Worm (Caenorhabditis elegans) whole organism, early embryonic: Measurements from ENCODE around the gene F37A8.5.

Experiments used
- B0310.2 ChIP-seq: sonication (generic microtip); optimal IDR thresholded peaks from 2 replicates; lab custom pipeline; 2016; ENCODE audit warnings: mild to moderate bottlenecking, missing genetic modification characterization, missing compliant biosample characterization
- F13C5.2 ChIP-seq: sonication (generic microtip); optimal IDR thresholded peaks from 2 replicates; lab custom pipeline; 2017; ENCODE audit warnings: mild to moderate bottlenecking, missing genetic modification characterization, inconsistent platforms, missing compliant biosample characterization
- aly-1 ChIP-seq: sonication (generic microtip); optimal IDR thresholded peaks from 2 replicates; lab custom pipeline; 2016; ENCODE audit warnings: missing genetic modification characterization, missing compliant biosample characterization
- ama-1 ChIP-seq: fragments of 150-350 bp; optimal IDR thresholded peaks from 2 replicates; lab custom pipeline; 2014
- ceh-13 ChIP-seq: fragments of 200-800 bp; sonication (Bioruptor generic); optimal IDR thresholded peaks from 2 replicates; lab custom pipeline; 2018; ENCODE audit warnings: mild to moderate bottlenecking, missing genetic modification characterization, missing compliant biosample characterization
- ceh-36 ChIP-seq: sonication (generic microtip); optimal IDR thresholded peaks from 2 replicates; lab custom pipeline; 2016; ENCODE audit warnings: missing genetic modification characterization, inconsistent platforms, missing compliant biosample characterization
- ets-7 ChIP-seq: sonication (generic microtip); optimal IDR thresholded peaks from 2 replicates; lab custom pipeline; 2016; ENCODE audit warnings: missing genotype, missing genetic modification characterization, missing compliant biosample characterization
- flt-1 ChIP-seq: fragments of 200-800 bp; sonication (Bioruptor generic); IDR thresholded peaks from 2 replicates; pipeline ENCODE4 v1.3.6; 2022; ENCODE audit warnings: missing genetic modification characterization, missing compliant biosample characterization
- hmbx-1 ChIP-seq: sonication (generic microtip); optimal IDR thresholded peaks from 2 replicates; lab custom pipeline; 2016; ENCODE audit warnings: mild to moderate bottlenecking, missing genetic modification characterization, missing compliant biosample characterization
- hmg-4 ChIP-seq: fragments of 200-800 bp; sonication (Bioruptor generic); optimal IDR thresholded peaks from 2 replicates; lab custom pipeline; 2018; ENCODE audit warnings: mild to moderate bottlenecking, missing genetic modification characterization, missing compliant biosample characterization
- hnd-1 ChIP-seq: sonication (generic microtip); optimal IDR thresholded peaks from 2 replicates; lab custom pipeline; 2016; ENCODE audit warnings: missing genetic modification characterization, missing compliant biosample characterization
- pes-1 ChIP-seq: fragments of 200-800 bp; sonication (Bioruptor generic); IDR thresholded peaks from 2 replicates; pipeline ENCODE4 v1.3.6; 2022; ENCODE audit warnings: missing genetic modification reagents, missing genetic modification characterization, missing compliant biosample characterization
- scrt-1 ChIP-seq: fragments of 200-800 bp; sonication (Bioruptor generic); IDR thresholded peaks from 2 replicates; pipeline ENCODE4 v1.3.6; 2022; ENCODE audit warnings: missing genetic modification characterization, missing compliant biosample characterization
- sea-1 ChIP-seq: fragments of 200-800 bp; sonication (Bioruptor generic); conservative IDR thresholded peaks from 2 replicates; pipeline ENCODE4 v1.3.6; 2022; ENCODE audit warnings: missing genetic modification characterization, missing compliant biosample characterization
- tbx-11 ChIP-seq: fragments of 200-800 bp; sonication (Bioruptor generic); IDR thresholded peaks from 2 replicates; pipeline ENCODE4 v1.3.6; 2022; ENCODE audit warnings: missing genetic modification characterization, missing compliant biosample characterization
- tbx-37 ChIP-seq: fragments of 200-800 bp; sonication (Bioruptor generic); conservative IDR thresholded peaks from 2 replicates; pipeline ENCODE4 v1.3.6; 2022; ENCODE audit warnings: missing genetic modification reagents, missing genetic modification characterization, missing compliant biosample characterization
- tra-4 ChIP-seq: sonication (generic microtip); optimal IDR thresholded peaks from 2 replicates; lab custom pipeline; 2017; ENCODE audit warnings: missing genetic modification characterization, missing compliant biosample characterization

Gene F37A8.5

ce11 chrIII:3952058-3952457 lies 4.4 kb upstream of the F37A8.5 start:
- TF ChIP-seq ceh-13 (GFP tag; lab: Kevin White, UChicago) (no peak), sea-1 (GFP tag; lab: Robert Waterston, UW) (no peak), flt-1 (GFP tag; lab: Robert Waterston, UW) (no peak), ceh-36 (no peak)

ce11 chrIII:3953235-3953634 lies 3.2 kb upstream of the F37A8.5 start:
- TF ChIP-seq ceh-36 (no peak), tbx-37 (GFP tag; lab: Robert Waterston, UW) (no peak), tbx-11 (GFP tag; lab: Robert Waterston, UW) (no peak), hnd-1 (no peak), pes-1 (no peak), ama-1 (no peak), sea-1 (GFP tag; lab: Robert Waterston, UW) (no peak), tra-4 (tag; lab: Kevin White, UChicago) (no peak), F13C5.2 (tag; lab: Kevin White, UChicago) (no peak), flt-1 (GFP tag; lab: Robert Waterston, UW) (no peak), ets-7 (tag; lab: Kevin White, UChicago) (no peak), hmg-4 (no peak), ceh-13 (GFP tag; lab: Kevin White, UChicago) (no peak), B0310.2 (tag; lab: Kevin White, UChicago) (no peak), aly-1 (tag; lab: Kevin White, UChicago) (no peak), hmbx-1 (tag; lab: Kevin White, UChicago) (no peak), scrt-1 (no peak)

DNA sequence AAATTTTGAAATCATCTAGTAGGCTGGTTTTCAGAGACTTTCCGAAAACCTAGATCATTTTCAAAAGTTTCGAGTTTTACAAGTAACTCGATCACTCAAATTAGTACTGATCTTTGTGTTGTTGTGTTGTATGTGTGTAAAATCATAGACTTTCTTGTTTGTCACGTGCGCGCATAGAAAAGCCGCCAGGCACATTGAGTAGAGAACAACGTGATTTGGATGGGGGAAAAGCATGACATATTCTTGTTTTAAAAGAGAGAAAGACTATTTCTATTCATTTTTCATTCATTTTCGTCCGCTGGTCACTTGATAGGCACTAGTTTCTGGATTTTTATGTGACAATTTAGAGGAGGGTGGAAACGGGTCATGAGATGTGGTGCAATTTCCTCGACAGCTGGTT lies 2.2 kb upstream of the F37A8.5 start:
- no peak for TF ChIP-seq sea-1 (GFP tag; lab: Robert Waterston, UW)
- TF ChIP-seq ets-7 (tag; lab: Kevin White, UChicago) = no peak
- TF ChIP-seq ama-1 = no peak
- no peak for TF ChIP-seq pes-1
- TF ChIP-seq ceh-13 (GFP tag; lab: Kevin White, UChicago) = no peak
- TF ChIP-seq hmg-4 = no peak
- no peak for TF ChIP-seq hnd-1
- no peak for TF ChIP-seq aly-1 (tag; lab: Kevin White, UChicago)
- no peak for TF ChIP-seq F13C5.2 (tag; lab: Kevin White, UChicago)
- TF ChIP-seq hmbx-1 (tag; lab: Kevin White, UChicago) = no peak
- TF ChIP-seq flt-1 (GFP tag; lab: Robert Waterston, UW) = no peak
- TF ChIP-seq tbx-37 (GFP tag; lab: Robert Waterston, UW) = no peak
- no peak for TF ChIP-seq ceh-36
- no peak for TF ChIP-seq B0310.2 (tag; lab: Kevin White, UChicago)
- TF ChIP-seq tra-4 (tag; lab: Kevin White, UChicago) = no peak

DNA sequence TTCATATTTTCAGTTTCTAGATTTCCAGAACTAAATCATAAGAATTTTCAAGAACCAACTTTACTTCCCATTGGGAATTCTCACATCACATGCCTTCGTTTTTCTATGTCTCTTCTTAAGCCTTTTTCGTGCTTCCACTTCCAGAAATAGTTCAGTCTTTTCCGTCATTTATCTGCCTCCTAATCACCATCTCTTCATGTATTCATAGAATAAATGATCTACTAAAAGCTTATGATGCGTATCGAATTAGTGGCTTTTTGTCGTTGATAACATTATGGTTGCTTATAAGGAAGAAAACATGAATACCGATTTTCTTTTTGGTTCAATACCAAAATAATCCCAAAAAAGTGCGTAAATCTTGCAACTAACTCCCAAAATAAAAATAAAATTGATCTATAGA lies 1.6 kb upstream of the F37A8.5 start:
- no peak for TF ChIP-seq tbx-37 (GFP tag; lab: Robert Waterston, UW)
- TF ChIP-seq hmbx-1 (tag; lab: Kevin White, UChicago) = no peak
- no peak for TF ChIP-seq sea-1 (GFP tag; lab: Robert Waterston, UW)
- no peak for TF ChIP-seq tra-4 (tag; lab: Kevin White, UChicago)
- no peak for TF ChIP-seq scrt-1
- no peak for TF ChIP-seq flt-1 (GFP tag; lab: Robert Waterston, UW)
- no peak for TF ChIP-seq hnd-1
- no peak for TF ChIP-seq F13C5.2 (tag; lab: Kevin White, UChicago)
- no peak for TF ChIP-seq tbx-11 (GFP tag; lab: Robert Waterston, UW)
- no peak for TF ChIP-seq hmg-4
- no peak for TF ChIP-seq ama-1
- no peak for TF ChIP-seq B0310.2 (tag; lab: Kevin White, UChicago)

DNA sequence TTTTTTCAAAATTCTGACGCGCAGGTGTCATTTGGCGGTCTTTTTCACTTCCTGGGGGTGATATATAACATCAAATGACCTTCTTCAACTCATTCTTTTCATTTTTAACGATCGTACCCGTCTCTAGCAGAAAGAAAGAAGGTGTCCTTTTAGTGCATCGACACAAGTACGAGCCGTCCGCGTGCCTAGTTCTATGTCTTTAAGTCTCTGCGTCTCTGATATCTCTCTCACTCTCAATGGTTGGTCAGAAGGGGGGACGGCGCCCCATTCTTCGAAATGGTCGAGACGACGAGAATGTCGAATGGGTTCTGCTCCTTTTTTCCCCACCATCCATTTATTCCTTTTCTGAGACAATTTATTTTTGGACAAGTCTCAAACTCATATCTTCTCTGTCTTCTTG lies 750 bp upstream of the F37A8.5 start:
- TF ChIP-seq ama-1 (no peak), ets-7 (tag; lab: Kevin White, UChicago) (no peak), tbx-37 (GFP tag; lab: Robert Waterston, UW) (no peak), ceh-36 (no peak), scrt-1 (no peak), flt-1 (GFP tag; lab: Robert Waterston, UW) (no peak), hmg-4 (no peak), B0310.2 (tag; lab: Kevin White, UChicago) (no peak), hmbx-1 (tag; lab: Kevin White, UChicago) (no peak), tra-4 (tag; lab: Kevin White, UChicago) (no peak), F13C5.2 (tag; lab: Kevin White, UChicago) (no peak), sea-1 (GFP tag; lab: Robert Waterston, UW) (no peak), pes-1 (no peak), hnd-1 (no peak), ceh-13 (GFP tag; lab: Kevin White, UChicago) (no peak), tbx-11 (GFP tag; lab: Robert Waterston, UW) (no peak)

- TF ChIP-seq aly-1 (tag; lab: Kevin White, UChicago) = no peak
- TF ChIP-seq sea-1 (GFP tag; lab: Robert Waterston, UW) = no peak
- TF ChIP-seq pes-1 = no peak
- TF ChIP-seq hnd-1 = no peak
Measured at ce11 chrIII:3957119-3957739, 805 bp downstream of the F37A8.5 start.

DNA sequence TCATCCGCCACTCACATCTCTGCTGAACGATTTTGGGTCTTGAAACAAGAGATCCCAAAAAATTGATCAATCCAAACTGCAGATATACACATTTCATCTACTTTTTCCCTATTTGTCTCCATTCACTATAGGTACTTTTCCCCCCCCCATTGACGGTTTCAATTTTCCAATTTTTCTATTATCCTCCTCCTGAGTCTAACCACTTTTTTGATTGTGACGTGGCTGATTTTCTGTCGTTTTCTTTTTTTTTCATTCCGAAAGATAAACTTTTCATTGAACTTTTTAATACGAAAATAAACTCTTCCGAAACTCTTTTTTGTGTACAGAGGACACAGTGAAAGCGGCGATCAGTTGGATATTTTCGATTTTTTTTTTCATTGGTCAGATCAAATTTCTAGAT lies 1.4 kb downstream of the F37A8.5 start:
- no peak for TF ChIP-seq F13C5.2 (tag; lab: Kevin White, UChicago)
- no peak for TF ChIP-seq tbx-37 (GFP tag; lab: Robert Waterston, UW)
- TF ChIP-seq sea-1 (GFP tag; lab: Robert Waterston, UW) = no peak
- no peak for TF ChIP-seq aly-1 (tag; lab: Kevin White, UChicago)
- TF ChIP-seq hmg-4 = no peak
- no peak for TF ChIP-seq B0310.2 (tag; lab: Kevin White, UChicago)
- TF ChIP-seq ceh-36 = no peak

DNA sequence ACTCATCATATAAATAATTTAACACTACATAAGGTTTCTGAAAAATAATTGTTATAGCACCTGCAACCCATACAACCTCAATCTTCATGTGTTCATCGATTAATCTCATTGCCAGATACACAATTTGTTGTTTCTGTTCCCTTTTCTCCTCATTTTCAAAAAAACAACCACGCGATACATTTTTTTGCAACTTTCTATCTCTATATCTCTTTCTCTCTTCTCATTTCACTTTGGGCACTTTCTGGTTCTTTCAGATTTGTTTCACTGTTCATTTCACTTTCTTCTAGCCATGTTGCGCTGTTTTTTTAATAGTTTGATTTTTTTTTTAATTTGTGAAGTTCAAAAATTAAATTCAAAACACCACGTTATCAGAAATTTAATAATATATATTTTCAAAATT lies 2.8 kb downstream of the F37A8.5 start:
- TF ChIP-seq tra-4 (tag; lab: Kevin White, UChicago) = no peak
- TF ChIP-seq ama-1 = no peak
- no peak for TF ChIP-seq ets-7 (tag; lab: Kevin White, UChicago)
- TF ChIP-seq B0310.2 (tag; lab: Kevin White, UChicago) = no peak
- TF ChIP-seq scrt-1 = no peak
- no peak for TF ChIP-seq sea-1 (GFP tag; lab: Robert Waterston, UW)
- no peak for TF ChIP-seq flt-1 (GFP tag; lab: Robert Waterston, UW)
- no peak for TF ChIP-seq tbx-11 (GFP tag; lab: Robert Waterston, UW)
- no peak for TF ChIP-seq tbx-37 (GFP tag; lab: Robert Waterston, UW)
- no peak for TF ChIP-seq pes-1
- no peak for TF ChIP-seq hmg-4
- no peak for TF ChIP-seq hmbx-1 (tag; lab: Kevin White, UChicago)
- no peak for TF ChIP-seq hnd-1
- TF ChIP-seq ceh-36 = no peak
- no peak for TF ChIP-seq aly-1 (tag; lab: Kevin White, UChicago)
- no peak for TF ChIP-seq F13C5.2 (tag; lab: Kevin White, UChicago)
- TF ChIP-seq ceh-13 (GFP tag; lab: Kevin White, UChicago) = no peak
